Fruit fly (Drosophila melanogaster) whole organism, embryonic: ENCODE results near the gene Tace.

Experiments used
- Antp ChIP-seq: fragments of 200-800 bp; sonication (Bioruptor generic); optimal IDR thresholded peaks from 3 replicates; lab custom pipeline; 2016; ENCODE audit warnings: missing biosample characterization, missing genetic modification characterization
- Atf-2 ChIP-seq: fragments of 200-800 bp; sonication (Bioruptor generic); optimal IDR thresholded peaks from 2 replicates; lab custom pipeline; 2016; ENCODE audit warnings: missing biosample characterization, missing genetic modification characterization
- Atf3 ChIP-seq: fragments of 200-800 bp; sonication (Bioruptor generic); optimal IDR thresholded peaks from 3 replicates; lab custom pipeline; 2016; ENCODE audit warnings: missing biosample characterization, missing genetic modification characterization
- B-H1 ChIP-seq: fragments of 200-800 bp; sonication (Bioruptor generic); IDR thresholded peaks from 3 replicates; pipeline ENCODE4 v1.3.6; 2022; ENCODE audit warnings: missing biosample characterization, missing genetic modification characterization
- Blimp-1 ChIP-seq: fragments of 200-800 bp; sonication (Bioruptor generic); optimal IDR thresholded peaks from 3 replicates; lab custom pipeline; 2018; ENCODE audit warnings: missing biosample characterization, missing genetic modification characterization, mild to moderate bottlenecking, moderate library complexity, missing genetic modification reagents
- C15 ChIP-seq: fragments of 200-800 bp; sonication (Bioruptor generic); IDR thresholded peaks from 3 replicates; pipeline ENCODE4 v1.3.6; 2022; ENCODE audit warnings: missing biosample characterization, missing genetic modification characterization
- CG11504 ChIP-seq: fragments of 200-800 bp; sonication (Bioruptor generic); optimal IDR thresholded peaks from 3 replicates; lab custom pipeline; 2019; ENCODE audit warnings: missing biosample characterization, mild to moderate bottlenecking, missing genetic modification characterization, moderate library complexity
- CG11723 ChIP-seq: fragments of 200-800 bp; sonication (Bioruptor generic); optimal IDR thresholded peaks from 2 replicates; lab custom pipeline; 2017; ENCODE audit warnings: missing biosample characterization, mild to moderate bottlenecking, missing genetic modification characterization
- CG12104 ChIP-seq: fragments of 200-800 bp; sonication (Bioruptor generic); optimal IDR thresholded peaks from 3 replicates; lab custom pipeline; 2016; ENCODE audit warnings: missing biosample characterization, missing genetic modification characterization
- CG1233 ChIP-seq: fragments of 200-800 bp; sonication (Bioruptor generic); optimal IDR thresholded peaks from 4 replicates; lab custom pipeline; 2018; ENCODE audit warnings: missing biosample characterization, mild to moderate bottlenecking, missing genetic modification characterization
- CG12744 ChIP-seq: fragments of 200-800 bp; sonication (Bioruptor generic); optimal IDR thresholded peaks from 2 replicates; lab custom pipeline; 2016; ENCODE audit warnings: missing biosample characterization, missing genetic modification characterization
- CG13123 ChIP-seq: fragments of 200-800 bp; sonication (Bioruptor generic); optimal IDR thresholded peaks from 2 replicates; lab custom pipeline; 2016; ENCODE audit warnings: missing biosample characterization, missing genetic modification characterization
- CG13287 ChIP-seq: fragments of 200-800 bp; sonication (Bioruptor generic); IDR thresholded peaks from 2 replicates; pipeline ENCODE4 v1.3.6; 2022; ENCODE audit warnings: missing biosample characterization, missing genetic modification characterization; ENCODE audit not compliant: partially characterized antibody
- CG13624 ChIP-seq: fragments of 200-800 bp; sonication (Bioruptor generic); optimal IDR thresholded peaks from 2 replicates; lab custom pipeline; 2016; ENCODE audit warnings: missing biosample characterization, missing genetic modification characterization
- CG13894 ChIP-seq: fragments of 200-800 bp; sonication (Bioruptor generic); optimal IDR thresholded peaks from 3 replicates; lab custom pipeline; 2018; ENCODE audit warnings: missing biosample characterization, mild to moderate bottlenecking, missing genetic modification characterization, moderate library complexity
- CG17328 ChIP-seq: fragments of 200-800 bp; sonication (Bioruptor generic); IDR thresholded peaks from 2 replicates; pipeline ENCODE4 v1.3.6; 2022; ENCODE audit warnings: missing biosample characterization, missing genetic modification characterization
- CG1792 ChIP-seq: fragments of 200-800 bp; sonication (Bioruptor generic); optimal IDR thresholded peaks from 2 replicates; lab custom pipeline; 2016; ENCODE audit warnings: missing biosample characterization, missing genetic modification characterization
- CG2116 ChIP-seq: fragments of 200-800 bp; sonication (Bioruptor generic); optimal IDR thresholded peaks from 3 replicates; lab custom pipeline; 2018; ENCODE audit warnings: missing biosample characterization, mild to moderate bottlenecking, missing genetic modification characterization
- CG33557 ChIP-seq: fragments of 200-800 bp; sonication (Bioruptor generic); optimal IDR thresholded peaks from 2 replicates; lab custom pipeline; 2019; ENCODE audit warnings: missing biosample characterization, mild to moderate bottlenecking, missing genetic modification characterization, moderate library complexity
- CG6791 ChIP-seq: fragments of 200-800 bp; sonication (Bioruptor generic); IDR thresholded peaks from 3 replicates; pipeline ENCODE4 v1.3.6; 2022; ENCODE audit warnings: missing biosample characterization, missing genetic modification characterization; ENCODE audit not compliant: partially characterized antibody
- CG8281 ChIP-seq: fragments of 200-800 bp; sonication (Bioruptor generic); optimal IDR thresholded peaks from 2 replicates; lab custom pipeline; 2018; ENCODE audit warnings: missing biosample characterization, mild to moderate bottlenecking, missing genetic modification characterization, moderate library complexity
- CG8924 ChIP-seq: fragments of 200-800 bp; optimal IDR thresholded peaks from 3 replicates; lab custom pipeline; 2019; ENCODE audit warnings: missing biosample characterization, mild to moderate bottlenecking, missing genetic modification characterization, moderate library complexity
- Dad ChIP-seq: fragments of 200-800 bp; sonication (Bioruptor generic); optimal IDR thresholded peaks from 3 replicates; lab custom pipeline; 2016; ENCODE audit warnings: missing biosample characterization, missing genetic modification characterization
- Dll ChIP-seq: fragments of 200-800 bp; sonication (Bioruptor generic); IDR thresholded peaks from 4 replicates; pipeline ENCODE4 v1.3.6; 2022; ENCODE audit warnings: missing biosample characterization, missing genetic modification characterization; ENCODE audit not compliant: partially characterized antibody
- HmgZ ChIP-seq: fragments of 200-800 bp; sonication (Bioruptor generic); optimal IDR thresholded peaks from 2 replicates; lab custom pipeline; 2018; ENCODE audit warnings: missing biosample characterization, mild to moderate bottlenecking, missing genetic modification characterization
- Hr51 ChIP-seq, 2 experiments: fragments of 200-800 bp; sonication (Bioruptor generic); optimal IDR thresholded peaks; 2 replicates in 1 of 2; 3 replicates in 1 of 2; lab custom pipeline; 2016 to 2018; ENCODE audit warnings: missing biosample characterization in 2 of 2, missing genetic modification characterization in 2 of 2, mild to moderate bottlenecking in 1 of 2, moderate library complexity in 1 of 2
- Kr ChIP-seq: fragments of 200-800 bp; sonication (Bioruptor generic); optimal IDR thresholded peaks from 2 replicates; lab custom pipeline; 2017; ENCODE audit warnings: missing biosample characterization, mild to moderate bottlenecking, missing genetic modification characterization
- Lpt ChIP-seq: fragments of >200 bp; optimal IDR thresholded peaks from 2 replicates; lab custom pipeline; 2018; ENCODE audit warnings: missing biosample characterization, missing genetic modification characterization
- Med ChIP-seq: fragments of 200-800 bp; sonication (Bioruptor generic); peaks from one replicate; lab custom pipeline; 2016; ENCODE audit warnings: missing biosample characterization, missing genetic modification characterization, mild to moderate bottlenecking, inconsistent platforms, moderate library complexity
- Nf-YB ChIP-seq: fragments of 200-800 bp; sonication (Bioruptor generic); optimal IDR thresholded peaks from 3 replicates; lab custom pipeline; 2019; ENCODE audit warnings: missing biosample characterization, mild to moderate bottlenecking, missing genetic modification characterization, moderate library complexity
- YL-1 ChIP-seq: fragments of 200-800 bp; sonication (Bioruptor generic); optimal IDR thresholded peaks from 3 replicates; lab custom pipeline; 2017; ENCODE audit warnings: missing biosample characterization, mild to moderate bottlenecking, missing genetic modification characterization
- abd-A ChIP-seq: fragments of 200-800 bp; sonication (Bioruptor generic); optimal IDR thresholded peaks from 3 replicates; lab custom pipeline; 2019; ENCODE audit warnings: missing biosample characterization, mild to moderate bottlenecking, missing genetic modification characterization, moderate library complexity
- aop ChIP-seq: fragments of 200-800 bp; sonication (Bioruptor generic); IDR thresholded peaks from 2 replicates; pipeline ENCODE4 v1.3.6; 2022; ENCODE audit warnings: missing biosample characterization, missing genetic modification characterization
- bowl ChIP-seq: fragments of 200-800 bp; sonication (Bioruptor generic); IDR thresholded peaks from 2 replicates; pipeline ENCODE4 v1.3.6; 2022; ENCODE audit warnings: missing biosample characterization, missing genetic modification characterization
- bsh ChIP-seq, 2 experiments: fragments of 200-800 bp; sonication (Bioruptor generic); optimal IDR thresholded peaks; 2 replicates each; lab custom pipeline; 2017 to 2018; ENCODE audit warnings: mild to moderate bottlenecking in 2 of 2, missing biosample characterization in 2 of 2, missing genetic modification characterization in 2 of 2, moderate library complexity in 1 of 2
- cato ChIP-seq: fragments of 200-800 bp; sonication (Bioruptor generic); optimal IDR thresholded peaks from 2 replicates; lab custom pipeline; 2016; ENCODE audit warnings: missing biosample characterization, missing genetic modification characterization, borderline replicate concordance
- dimm ChIP-seq: fragments of 200-800 bp; sonication (Bioruptor generic); IDR thresholded peaks from 2 replicates; pipeline ENCODE4 v1.3.6; 2022; ENCODE audit warnings: missing biosample characterization, missing genetic modification characterization
- eyg ChIP-seq: fragments of 200-800 bp; sonication (Bioruptor generic); optimal IDR thresholded peaks from 3 replicates; lab custom pipeline; 2016; ENCODE audit warnings: missing biosample characterization, missing genetic modification characterization
- knrl ChIP-seq: fragments of 200-800 bp; sonication (Bioruptor generic); IDR thresholded peaks from 3 replicates; pipeline ENCODE4 v1.3.6; 2022; ENCODE audit warnings: missing biosample characterization, missing genetic modification characterization; ENCODE audit not compliant: partially characterized antibody
- nmo ChIP-seq: fragments of 200-800 bp; sonication (Bioruptor generic); optimal IDR thresholded peaks from 2 replicates; lab custom pipeline; 2018; ENCODE audit warnings: missing biosample characterization, mild to moderate bottlenecking, missing genetic modification characterization, moderate library complexity
- onecut ChIP-seq: fragments of 200-800 bp; sonication (Bioruptor generic); IDR thresholded peaks from 2 replicates; pipeline ENCODE4 v1.3.6; 2022; ENCODE audit warnings: missing biosample characterization, missing genetic modification characterization
- pros ChIP-seq: fragments of 200-800 bp; sonication (Bioruptor generic); optimal IDR thresholded peaks from 3 replicates; lab custom pipeline; 2019; ENCODE audit warnings: missing biosample characterization, mild to moderate bottlenecking, missing genetic modification characterization, moderate library complexity
- ro ChIP-seq: fragments of 200-800 bp; sonication (Bioruptor generic); IDR thresholded peaks from 2 replicates; pipeline ENCODE4 v1.3.6; 2022; ENCODE audit warnings: missing biosample characterization, missing genetic modification characterization
- sisA ChIP-seq: fragments of 200-800 bp; sonication (Bioruptor generic); IDR thresholded peaks from 2 replicates; pipeline ENCODE4 v1.3.6; 2022; ENCODE audit warnings: missing biosample characterization, missing genetic modification characterization
- sqz ChIP-seq: fragments of 200-800 bp; sonication (Bioruptor generic); optimal IDR thresholded peaks from 3 replicates; lab custom pipeline; 2018; ENCODE audit warnings: missing biosample characterization, mild to moderate bottlenecking, missing genetic modification characterization
- tup ChIP-seq: fragments of 200-800 bp; sonication (Bioruptor generic); optimal IDR thresholded peaks from 2 replicates; lab custom pipeline; 2016; ENCODE audit warnings: missing biosample characterization, mild to moderate bottlenecking, missing genetic modification characterization, moderate library complexity
- twi ChIP-seq: fragments of 200-800 bp; optimal IDR thresholded peaks from 2 replicates; lab custom pipeline; 2019; ENCODE audit warnings: missing biosample characterization, mild to moderate bottlenecking, missing genetic modification characterization, moderate library complexity
- yki ChIP-seq: fragments of >200 bp; optimal IDR thresholded peaks from 3 replicates; lab custom pipeline; 2018
- zen ChIP-seq: fragments of 200-800 bp; sonication (Bioruptor generic); optimal IDR thresholded peaks from 3 replicates; lab custom pipeline; 2018; ENCODE audit warnings: missing biosample characterization, mild to moderate bottlenecking, missing genetic modification characterization, moderate library complexity
- zfh2 ChIP-seq: fragments of 200-800 bp; sonication (Bioruptor generic); optimal IDR thresholded peaks from 2 replicates; lab custom pipeline; 2016; ENCODE audit warnings: missing biosample characterization, missing genetic modification characterization

The Tace gene

DNA sequence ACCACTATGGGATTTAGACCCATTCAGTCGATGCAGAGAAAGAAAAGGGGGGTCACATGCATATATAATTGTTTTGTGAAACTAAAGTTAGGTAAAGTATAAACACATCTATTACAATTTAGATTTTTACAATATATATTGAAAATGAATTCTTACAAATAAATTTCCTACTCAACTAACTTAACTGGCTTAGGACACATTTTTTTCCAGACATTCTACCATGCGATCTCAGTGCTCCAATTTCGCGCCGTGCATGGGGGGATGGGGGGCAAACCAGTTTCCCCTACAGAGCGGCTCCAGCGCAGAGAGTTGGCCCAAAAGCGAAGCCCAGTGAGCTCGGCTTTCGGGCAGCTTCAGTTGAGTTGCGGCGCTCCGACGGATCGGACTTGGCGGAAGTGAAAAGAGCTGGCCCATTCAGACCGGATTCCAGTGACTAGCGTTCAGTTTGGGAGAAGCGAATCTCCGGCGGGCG, 17.2 kb upstream of the Tace start, which contains the start of gene CG7896 (continued):
- TF ChIP-seq YL-1 (no peak), yki (lab: Kevin White, UChicago) (no peak), zfh2 (GFP tag; lab: Kevin White, UChicago) (peak; percentile 28), B-H1 (GFP tag; lab: Robert Waterston, UW) (peak; percentile 57; the same call in 2 of the 3 replicates), CG6791 (0 out of 3 replicates have a peak, but pooled peaks have one; percentile 27), CG13123 (GFP tag; lab: Kevin White, UChicago) (peak; percentile 4), CG17328 (GFP tag; lab: Robert Waterston, UW) (peak; percentile 49), cato (GFP tag; lab: Kevin White, UChicago) (no peak), CG12104 (GFP tag; lab: Kevin White, UChicago) (peak; percentile 22), abd-A (no peak), C15 (GFP tag; lab: Robert Waterston, UW) (no peak), pros (GFP tag; lab: Kevin White, UChicago) (peak; percentile 7), Dll (no peak), CG11723 (peak; percentile 52), CG2116 (GFP tag; lab: Kevin White, UChicago) (peak; percentile 34), CG8281 (peak; percentile 29), CG11504 (tag; lab: Kevin White, UChicago) (no peak), CG33557 (GFP tag; lab: Kevin White, UChicago) (peak; percentile 61), Blimp-1 (GFP tag; lab: Kevin White, UChicago) (peak; percentile 69), zen (no peak), Kr (GFP tag; lab: Kevin White, UChicago) (no peak), CG1792 (GFP tag; lab: Kevin White, UChicago) (no peak), CG13894 (tag; lab: Kevin White, UChicago) (no peak), onecut (GFP tag; lab: Robert Waterston, UW) (peak; percentile 59), HmgZ (tag; lab: Kevin White, UChicago) (peak; percentile 26), Dad (GFP tag; lab: Kevin White, UChicago) (no peak), twi (tag; lab: Kevin White, UChicago) (peak; percentile 33), CG12744 (no peak), sqz (peak; percentile 37), CG13287 (peak; percentile 10; the same call in 1 of the 2 replicates), ro (0 out of 2 replicates have a peak, but pooled peaks have one; percentile 56), Atf-2 (no peak), knrl (GFP tag; lab: Robert Waterston, UW) (no peak), tup (GFP tag; lab: Kevin White, UChicago) (no peak), Atf3 (no peak), nmo (GFP tag; lab: Kevin White, UChicago) (peak; percentile 89), aop (GFP tag; lab: Robert Waterston, UW) (no peak), bsh (GFP tag; optimal IDR thresholded peaks at IDR 0.05; lab: Kevin White, UChicago) (peak; percentile 5 to 64), Med (GFP tag; lab: Kevin White, UChicago) (peak; percentile 87), Nf-YB (GFP tag; lab: Kevin White, UChicago) (peak; percentile 21), CG1233 (peak; percentile 13), CG8924 (tag; lab: Kevin White, UChicago) (peak; percentile 72), Hr51 (GFP tag; optimal IDR thresholded peaks at IDR 0.05; lab: Kevin White, UChicago) (peak in 1 of 2 experiments; percentile 73), Lpt (GFP tag; lab: Kevin White, UChicago) (no peak), CG13624 (no peak), eyg (GFP tag; lab: Kevin White, UChicago) (no peak), dimm (0 out of 2 replicates have a peak, but pooled peaks have one; percentile 25), Antp (GFP tag; lab: Kevin White, UChicago) (peak; percentile 2), bowl (GFP tag; lab: Robert Waterston, UW) (no peak), sisA (peak; percentile 76)
